Worm (Caenorhabditis elegans) whole organism, midembryonic: ENCODE measurements around the gene mpst-1.

Source experiments
- T22C8.4 ChIP-seq: fragments of 200-800 bp; sonication (Bioruptor generic); IDR thresholded peaks from 2 replicates; pipeline ENCODE4 v1.3.6; 2022; ENCODE audit warnings: missing genetic modification characterization, missing compliant biosample characterization
- cog-1 ChIP-seq: sonication (generic microtip); optimal IDR thresholded peaks from 2 replicates; lab custom pipeline; 2016; ENCODE audit warnings: missing genetic modification characterization, missing compliant biosample characterization
- flt-1 ChIP-seq: fragments of 200-800 bp; sonication (Bioruptor generic); IDR thresholded peaks from 2 replicates; pipeline ENCODE4 v1.3.6; 2022; ENCODE audit warnings: missing genetic modification characterization, missing compliant biosample characterization
- klf-2 ChIP-seq: fragments of 200-800 bp; sonication (Bioruptor generic); conservative IDR thresholded peaks from 2 replicates; pipeline ENCODE4 v1.3.6; 2022; ENCODE audit warnings: missing genetic modification reagents, missing genetic modification characterization, missing compliant biosample characterization
- med-1 ChIP-seq: sonication (generic microtip); optimal IDR thresholded peaks from 2 replicates; lab custom pipeline; 2017; ENCODE audit warnings: missing genetic modification characterization, mild to moderate bottlenecking, missing compliant biosample characterization, antibody characterized with exemption, missing genetic modification reagents; ENCODE audit not compliant: insufficient read depth
- ref-1 ChIP-seq: fragments of 200-800 bp; sonication (Bioruptor generic); conservative IDR thresholded peaks from 2 replicates; pipeline ENCODE4 v1.3.6; 2022; ENCODE audit warnings: missing genetic modification reagents, missing genetic modification characterization, missing compliant biosample characterization
- tab-1 ChIP-seq: fragments of 200-800 bp; sonication (Bioruptor generic); IDR thresholded peaks from 2 replicates; pipeline ENCODE4 v1.3.6; 2022; ENCODE audit warnings: missing genetic modification characterization, missing compliant biosample characterization
- ztf-23 ChIP-seq: fragments of 200-800 bp; sonication (Bioruptor generic); IDR thresholded peaks from 2 replicates; pipeline ENCODE4 v1.3.6; 2022; ENCODE audit warnings: missing genetic modification reagents, missing genetic modification characterization, missing compliant biosample characterization
- ztf-29 ChIP-seq: fragments of 200-800 bp; sonication (Bioruptor generic); IDR thresholded peaks from 2 replicates; pipeline ENCODE4 v1.3.6; 2022; ENCODE audit warnings: missing genetic modification reagents, missing genetic modification characterization, missing compliant biosample characterization

Gene mpst-1

ce11 chrV:11857756-11858155 is 30.9 kb upstream of the mpst-1 start:
- TF ChIP-seq ztf-23 (GFP tag; lab: Robert Waterston, UW) (no peak), klf-2 (no peak), cog-1 (tag; lab: Kevin White, UChicago) (no peak), tab-1 (GFP tag; lab: Robert Waterston, UW) (no peak), flt-1 (no peak), T22C8.4 (GFP tag; lab: Robert Waterston, UW) (no peak), ztf-29 (GFP tag; lab: Robert Waterston, UW) (no peak), med-1 (GFP tag; lab: Kevin White, UChicago) (no peak), ref-1 (no peak)

- TF ChIP-seq ztf-23 (GFP tag; lab: Robert Waterston, UW), result no peak
- no peak for TF ChIP-seq cog-1 (tag; lab: Kevin White, UChicago)
- no peak for TF ChIP-seq T22C8.4 (GFP tag; lab: Robert Waterston, UW)
- TF ChIP-seq klf-2, result no peak
- TF ChIP-seq med-1 (GFP tag; lab: Kevin White, UChicago), result no peak
- TF ChIP-seq tab-1 (GFP tag; lab: Robert Waterston, UW), result no peak
- TF ChIP-seq ref-1, result no peak
- no peak for TF ChIP-seq flt-1
- TF ChIP-seq ztf-29 (GFP tag; lab: Robert Waterston, UW), result no peak
Measured at ce11 chrV:11856022-11856421, 29.2 kb upstream of the mpst-1 start.

ce11 chrV:11854905-11855304 is 28.0 kb upstream of the mpst-1 start:
- TF ChIP-seq med-1 (GFP tag; lab: Kevin White, UChicago) (no peak), cog-1 (tag; lab: Kevin White, UChicago) (no peak), flt-1 (no peak), klf-2 (no peak), T22C8.4 (GFP tag; lab: Robert Waterston, UW) (no peak), ref-1 (no peak), tab-1 (GFP tag; lab: Robert Waterston, UW) (no peak), ztf-23 (GFP tag; lab: Robert Waterston, UW) (no peak), ztf-29 (GFP tag; lab: Robert Waterston, UW) (no peak)

- TF ChIP-seq flt-1 (no peak), T22C8.4 (GFP tag; lab: Robert Waterston, UW) (no peak), tab-1 (GFP tag; lab: Robert Waterston, UW) (no peak), ref-1 (no peak), ztf-29 (GFP tag; lab: Robert Waterston, UW) (no peak), ztf-23 (GFP tag; lab: Robert Waterston, UW) (no peak), cog-1 (tag; lab: Kevin White, UChicago) (no peak), med-1 (GFP tag; lab: Kevin White, UChicago) (no peak), klf-2 (no peak)
Measured at ce11 chrV:11853723-11854122, 26.9 kb upstream of the mpst-1 start.

- TF ChIP-seq ztf-23 (GFP tag; lab: Robert Waterston, UW), result no peak
- no peak for TF ChIP-seq ztf-29 (GFP tag; lab: Robert Waterston, UW)
- no peak for TF ChIP-seq ref-1
- no peak for TF ChIP-seq T22C8.4 (GFP tag; lab: Robert Waterston, UW)
- TF ChIP-seq flt-1, result no peak
- no peak for TF ChIP-seq klf-2
- no peak for TF ChIP-seq cog-1 (tag; lab: Kevin White, UChicago)
- TF ChIP-seq med-1 (GFP tag; lab: Kevin White, UChicago), result no peak
- no peak for TF ChIP-seq tab-1 (GFP tag; lab: Robert Waterston, UW)
Measured at ce11 chrV:11852305-11852704, 25.4 kb upstream of the mpst-1 start.

- no peak for TF ChIP-seq cog-1 (tag; lab: Kevin White, UChicago)
- TF ChIP-seq T22C8.4 (GFP tag; lab: Robert Waterston, UW), result no peak
- no peak for TF ChIP-seq klf-2
- TF ChIP-seq ztf-23 (GFP tag; lab: Robert Waterston, UW), result no peak
Measured at ce11 chrV:11849408-11849807, 22.5 kb upstream of the mpst-1 start.

ce11 chrV:11846969-11847368 is 20.1 kb upstream of the mpst-1 start:
- TF ChIP-seq ref-1 (no peak), flt-1 (no peak), klf-2 (no peak)

- TF ChIP-seq ztf-29 (GFP tag; lab: Robert Waterston, UW) (no peak), klf-2 (no peak), tab-1 (GFP tag; lab: Robert Waterston, UW) (no peak), flt-1 (no peak), ztf-23 (GFP tag; lab: Robert Waterston, UW) (no peak), T22C8.4 (GFP tag; lab: Robert Waterston, UW) (no peak), med-1 (GFP tag; lab: Kevin White, UChicago) (no peak), ref-1 (no peak), cog-1 (tag; lab: Kevin White, UChicago) (no peak)
Measured at ce11 chrV:11845492-11845891, 18.6 kb upstream of the mpst-1 start, which contains the start of gene hmp-1. Gene hmp-1 (plus strand): TSS chrV:11845871.

- TF ChIP-seq klf-2 (no peak), cog-1 (tag; lab: Kevin White, UChicago) (peak; percentile 48), tab-1 (GFP tag; lab: Robert Waterston, UW) (peak; percentile 68; the same call in 1 of the 2 replicates), ztf-29 (GFP tag; lab: Robert Waterston, UW) (no peak), ref-1 (no peak), flt-1 (no peak; the same call in 1 of the 2 replicates)
Measured at ce11 chrV:11844828-11845227, 18.0 kb upstream of the mpst-1 start.

ce11 chrV:11843678-11844366 is 17.0 kb upstream of the mpst-1 start, which contains the start of gene nphp-4:
Gene nphp-4 (minus strand): TSS chrV:11843728.
- TF ChIP-seq ztf-29 (GFP tag; lab: Robert Waterston, UW) (no peak), med-1 (GFP tag; lab: Kevin White, UChicago) (no peak)
